Worm (Caenorhabditis elegans) whole organism, L3 larva: ENCODE results near the gene R08C7.4.

Source experiments
- R02D3.7 ChIP-seq: fragments of 150-350 bp; optimal IDR thresholded peaks from 2 replicates; lab custom pipeline; 2014; ENCODE audit warnings: missing biosample characterization, missing genetic modification characterization
- ZK546.5 ChIP-seq: sonication (generic microtip); optimal IDR thresholded peaks from 2 replicates; lab custom pipeline; 2017; ENCODE audit warnings: missing biosample characterization, missing genetic modification characterization
- aly-2 ChIP-seq: fragments of 150-350 bp; optimal IDR thresholded peaks from 2 replicates; lab custom pipeline; 2014; ENCODE audit warnings: missing biosample characterization, missing genetic modification characterization
- ama-1 ChIP-seq: fragments of 150-350 bp; optimal IDR thresholded peaks from 2 replicates; lab custom pipeline; 2018
- ceh-16 ChIP-seq: sonication (generic microtip); optimal IDR thresholded peaks from 2 replicates; lab custom pipeline; 2017; ENCODE audit warnings: missing biosample characterization, missing genetic modification characterization
- ceh-28 ChIP-seq: fragments of 150-350 bp; optimal IDR thresholded peaks from 2 replicates; lab custom pipeline; 2014; ENCODE audit warnings: missing biosample characterization, missing genetic modification reagents, missing genetic modification characterization
- ceh-82 ChIP-seq: fragments of 150-350 bp; optimal IDR thresholded peaks from 2 replicates; lab custom pipeline; 2014; ENCODE audit warnings: missing biosample characterization, missing genetic modification characterization
- ceh-9 ChIP-seq: sonication (generic microtip); optimal IDR thresholded peaks from 2 replicates; lab custom pipeline; 2018; ENCODE audit warnings: missing biosample characterization, missing genetic modification characterization
- elt-1 ChIP-seq: fragments of 150-350 bp; optimal IDR thresholded peaks from 2 replicates; lab custom pipeline; 2014; ENCODE audit warnings: missing biosample characterization, missing genetic modification characterization
- elt-2 ChIP-seq: sonication (generic microtip); optimal IDR thresholded peaks from 2 replicates; lab custom pipeline; 2016; ENCODE audit warnings: missing genetic modification reagents, mild to moderate bottlenecking, missing genetic modification characterization, missing compliant biosample characterization
- elt-3 ChIP-seq, 3 experiments: fragments of 150-350 bp in 1 of 3; sonication (generic microtip) in 2 of 3; optimal IDR thresholded peaks; 2 replicates in 2 of 3; 4 replicates in 1 of 3; lab custom pipeline; 2014 to 2017; ENCODE audit warnings: missing biosample characterization in 3 of 3, missing genetic modification characterization in 3 of 3
- fkh-2 ChIP-seq: fragments of 150-350 bp; optimal IDR thresholded peaks from 2 replicates; lab custom pipeline; 2014; ENCODE audit warnings: missing biosample characterization, missing genetic modification reagents, missing genetic modification characterization
- fos-1 ChIP-seq: fragments of 150-350 bp; optimal IDR thresholded peaks from 2 replicates; lab custom pipeline; 2014; ENCODE audit warnings: missing biosample characterization, missing genetic modification characterization
- hmg-11 ChIP-seq: sonication (generic microtip); optimal IDR thresholded peaks from 2 replicates; lab custom pipeline; 2016; ENCODE audit warnings: missing genetic modification characterization, missing compliant biosample characterization
- jun-1 ChIP-seq: fragments of 150-350 bp; optimal IDR thresholded peaks from 2 replicates; lab custom pipeline; 2014; ENCODE audit warnings: missing biosample characterization, missing genetic modification reagents, missing genetic modification characterization
- lin-15B ChIP-seq: fragments of 150-350 bp; optimal IDR thresholded peaks from 2 replicates; lab custom pipeline; 2014; ENCODE audit warnings: missing biosample characterization, missing genetic modification characterization
- lsy-12 ChIP-seq: sonication (generic microtip); optimal IDR thresholded peaks from 2 replicates; lab custom pipeline; 2016; ENCODE audit warnings: mild to moderate bottlenecking, missing genetic modification characterization, missing compliant biosample characterization
- mml-1 ChIP-seq: fragments of 150-350 bp; sonication (generic microtip); optimal IDR thresholded peaks from 3 replicates; lab custom pipeline; 2014; ENCODE audit warnings: missing biosample characterization, missing genetic modification characterization
- nfya-1 ChIP-seq: sonication (generic microtip); optimal IDR thresholded peaks from 2 replicates; lab custom pipeline; 2017; ENCODE audit warnings: missing genetic modification characterization, mild to moderate bottlenecking, missing compliant biosample characterization, antibody characterized with exemption, moderate library complexity; ENCODE audit not compliant: insufficient read depth
- nhr-11 ChIP-seq: fragments of 150-350 bp; optimal IDR thresholded peaks from 2 replicates; lab custom pipeline; 2014; ENCODE audit warnings: missing biosample characterization, missing genetic modification characterization
- nhr-12 ChIP-seq: fragments of 150-350 bp; optimal IDR thresholded peaks from 2 replicates; lab custom pipeline; 2014; ENCODE audit warnings: missing biosample characterization, missing genetic modification characterization
- nhr-23 ChIP-seq: fragments of 150-350 bp; optimal IDR thresholded peaks from 2 replicates; lab custom pipeline; 2014; ENCODE audit warnings: missing biosample characterization, missing genetic modification reagents, missing genetic modification characterization
- nhr-237 ChIP-seq: fragments of 150-350 bp; optimal IDR thresholded peaks from 2 replicates; lab custom pipeline; 2014; ENCODE audit warnings: missing biosample characterization, missing genetic modification characterization
- nhr-25 ChIP-seq: sonication (generic microtip); optimal IDR thresholded peaks from 2 replicates; lab custom pipeline; 2017; ENCODE audit warnings: missing biosample characterization, missing genetic modification characterization
- nhr-28 ChIP-seq: fragments of 150-350 bp; optimal IDR thresholded peaks from 2 replicates; lab custom pipeline; 2014; ENCODE audit warnings: missing biosample characterization, missing genetic modification characterization
- nhr-43 ChIP-seq: sonication (generic microtip); optimal IDR thresholded peaks from 2 replicates; lab custom pipeline; 2016; ENCODE audit warnings: mild to moderate bottlenecking, missing genetic modification characterization, missing compliant biosample characterization; ENCODE audit not compliant: poor library complexity, severe bottlenecking
- nhr-67 ChIP-seq: fragments of 150-350 bp; optimal IDR thresholded peaks from 2 replicates; lab custom pipeline; 2014; ENCODE audit warnings: missing biosample characterization, missing genetic modification characterization
- nhr-77 ChIP-seq: fragments of 150-350 bp; optimal IDR thresholded peaks from 2 replicates; lab custom pipeline; 2014; ENCODE audit warnings: missing biosample characterization, missing genetic modification characterization
- pha-4 ChIP-seq: fragments of 150-350 bp; optimal IDR thresholded peaks from 2 replicates; lab custom pipeline; 2014; ENCODE audit warnings: missing biosample characterization, missing genetic modification reagents, missing genetic modification characterization
- pqm-1 ChIP-seq: fragments of 150-350 bp; optimal IDR thresholded peaks from 2 replicates; lab custom pipeline; 2017; ENCODE audit warnings: missing biosample characterization, missing genetic modification characterization, inconsistent platforms
- skn-1 ChIP-seq: fragments of 150-350 bp; optimal IDR thresholded peaks from 2 replicates; lab custom pipeline; 2014; ENCODE audit warnings: missing biosample characterization, missing genetic modification characterization
- ztf-4 ChIP-seq: fragments of 150-350 bp; optimal IDR thresholded peaks from 2 replicates; lab custom pipeline; 2014; ENCODE audit warnings: missing biosample characterization, missing genetic modification characterization

R08C7.4 gene

ce11 chrIV:4390438-4390894 is 44.4 kb upstream of the R08C7.4 start, which contains the start of the genes rpl-7A and set-21 (continued):
- peak; percentile 39 for TF ChIP-seq fos-1 (tag; lab: Kevin White, UChicago)
- no peak for TF ChIP-seq ama-1
- peak; percentile 4 for TF ChIP-seq elt-1
- TF ChIP-seq nhr-11 (tag; lab: Kevin White, UChicago): peak; percentile 82
- TF ChIP-seq, all 47 proteins: peak for 28

- TF ChIP-seq nfya-1 (tag; lab: Kevin White, UChicago) (no peak), nhr-237 (no peak), lin-15B (no peak), pqm-1 (tag; lab: Kevin White, UChicago) (no peak), nhr-77 (tag; lab: Kevin White, UChicago) (no peak), lsy-12 (tag; lab: Kevin White, UChicago) (no peak), elt-3 (tag; optimal IDR thresholded peaks at IDR 0.05; lab: Kevin White, UChicago) (no peak), ZK546.5 (tag; lab: Kevin White, UChicago) (no peak), hmg-11 (no peak), nhr-67 (tag; lab: Kevin White, UChicago) (no peak), ceh-16 (tag; lab: Kevin White, UChicago) (no peak), elt-1 (no peak), fkh-2 (tag; lab: Kevin White, UChicago) (no peak), skn-1 (tag; lab: Kevin White, UChicago) (no peak), nhr-23 (tag; lab: Kevin White, UChicago) (no peak), R02D3.7 (tag; lab: Kevin White, UChicago) (no peak), ceh-9 (no peak), ama-1 (no peak)
Measured at ce11 chrIV:4393488-4393887, 41.3 kb upstream of the R08C7.4 start.

ce11 chrIV:4393942-4394460 is 40.8 kb upstream of the R08C7.4 start, which contains the start of gene ell-1:
ell-1 (plus strand) TSS chrIV:4394410.
- TF ChIP-seq elt-3 (tag; optimal IDR thresholded peaks at IDR 0.05; lab: Kevin White, UChicago): no peak
- peak; percentile 3 for TF ChIP-seq nfya-1 (tag; lab: Kevin White, UChicago)
- no peak for TF ChIP-seq ama-1
- TF ChIP-seq elt-1: no peak
- TF ChIP-seq ztf-4 (tag; lab: Kevin White, UChicago): no peak
- peak; percentile 18 for TF ChIP-seq pha-4
- TF ChIP-seq ceh-28 (tag; lab: Kevin White, UChicago): peak; percentile 4

ce11 chrIV:4395555-4395954 is 39.3 kb upstream of the R08C7.4 start:
- TF ChIP-seq ztf-4 (tag; lab: Kevin White, UChicago) (no peak), nhr-12 (tag; lab: Kevin White, UChicago) (no peak), lsy-12 (tag; lab: Kevin White, UChicago) (no peak), lin-15B (no peak), ceh-82 (tag; lab: Kevin White, UChicago) (no peak), elt-2 (no peak), nhr-23 (tag; lab: Kevin White, UChicago) (no peak), nhr-28 (tag; lab: Kevin White, UChicago) (no peak), ceh-16 (tag; lab: Kevin White, UChicago) (no peak), jun-1 (tag; lab: Kevin White, UChicago) (no peak), ceh-28 (tag; lab: Kevin White, UChicago) (no peak), pqm-1 (tag; lab: Kevin White, UChicago) (no peak), aly-2 (tag; lab: Kevin White, UChicago) (no peak)
- TF ChIP-seq, all 47 proteins: peak for 0

ce11 chrIV:4396052-4396821 is 38.6 kb upstream of the R08C7.4 start:
- TF ChIP-seq ceh-82 (tag; lab: Kevin White, UChicago) (no peak), nhr-11 (tag; lab: Kevin White, UChicago) (no peak), nhr-25 (tag; lab: Kevin White, UChicago) (peak; percentile 89), nhr-23 (tag; lab: Kevin White, UChicago) (peak; percentile 53), nhr-43 (tag; lab: Kevin White, UChicago) (peak; percentile 68), fkh-2 (tag; lab: Kevin White, UChicago) (no peak), ZK546.5 (tag; lab: Kevin White, UChicago) (no peak), ztf-4 (tag; lab: Kevin White, UChicago) (no peak), hmg-11 (no peak), pqm-1 (tag; lab: Kevin White, UChicago) (no peak), mml-1 (tag; lab: Kevin White, UChicago) (no peak), pha-4 (no peak)
